Worm (Caenorhabditis elegans) whole organism, L1 larva: Measurements from ENCODE around the gene Y105C5A.12.
"Not testable (repeated sequence)": the region's sequence is repeated elsewhere in the genome, so short reads cannot be mapped to it uniquely, and the experiment has no call there.

Experiments used
- C34B4.2 ChIP-seq: sonication (generic microtip); optimal IDR thresholded peaks from 2 replicates; lab custom pipeline; 2017; ENCODE audit warnings: mild to moderate bottlenecking, missing genetic modification characterization, missing compliant biosample characterization
- aha-1 ChIP-seq: fragments of 150-350 bp; optimal IDR thresholded peaks from 2 replicates; lab custom pipeline; 2014; ENCODE audit warnings: missing biosample characterization, missing genetic modification characterization
- alr-1 ChIP-seq: fragments of 200-800 bp; sonication (Bioruptor generic); optimal IDR thresholded peaks from 2 replicates; lab custom pipeline; 2018; ENCODE audit warnings: borderline replicate concordance, mild to moderate bottlenecking, missing genetic modification characterization, missing compliant biosample characterization
- aly-2 ChIP-seq: fragments of 150-350 bp; optimal IDR thresholded peaks from 2 replicates; lab custom pipeline; 2014; ENCODE audit warnings: missing biosample characterization, missing genetic modification characterization
- blmp-1 ChIP-seq: fragments of 150-350 bp; optimal IDR thresholded peaks from 2 replicates; lab custom pipeline; 2014; ENCODE audit warnings: missing biosample characterization, missing genetic modification characterization
- ces-1 ChIP-seq: fragments of 150-350 bp; optimal IDR thresholded peaks from 2 replicates; lab custom pipeline; 2014; ENCODE audit warnings: missing biosample characterization, missing genetic modification reagents, missing genetic modification characterization
- efl-1 ChIP-seq, 4 experiments: fragments of 150-350 bp; optimal IDR thresholded peaks in 3 of 4; peaks in 1 of 4; 1 replicate in 1 of 4; 2 replicates in 3 of 4; lab custom pipeline; 2014; ENCODE audit warnings: missing biosample characterization in 2 of 4, missing genetic modification characterization in 2 of 4, missing genetic modification reagents in 2 of 4
- efl-3 ChIP-seq: fragments of 200-800 bp; sonication (Bioruptor generic); optimal IDR thresholded peaks from 2 replicates; lab custom pipeline; 2018; ENCODE audit warnings: mild to moderate bottlenecking, missing genetic modification characterization, missing compliant biosample characterization
- elt-3 ChIP-seq, 6 experiments: fragments of 150-350 bp in 1 of 6; sonication (generic microtip); optimal IDR thresholded peaks; 2 replicates each; lab custom pipeline; 2017 to 2018; ENCODE audit warnings: missing biosample characterization in 6 of 6, missing genetic modification characterization in 6 of 6, inconsistent platforms in 1 of 6
- fkh-10 ChIP-seq: sonication (generic microtip); optimal IDR thresholded peaks from 2 replicates; lab custom pipeline; 2017; ENCODE audit warnings: missing biosample characterization, missing genetic modification reagents, missing genetic modification characterization
- grh-1 ChIP-seq: fragments of 200-800 bp; sonication (Bioruptor generic); IDR thresholded peaks from 2 replicates; pipeline ENCODE4 v1.3.6; 2022; ENCODE audit warnings: missing genetic modification reagents, missing genetic modification characterization, missing compliant biosample characterization
- hlh-17 ChIP-seq: fragments of 200-800 bp; sonication (Bioruptor generic); optimal IDR thresholded peaks from 2 replicates; lab custom pipeline; 2018; ENCODE audit warnings: missing genetic modification characterization, mild to moderate bottlenecking, missing compliant biosample characterization, moderate library complexity, borderline replicate concordance
- hlh-4 ChIP-seq: sonication (generic microtip); optimal IDR thresholded peaks from 2 replicates; lab custom pipeline; 2016; ENCODE audit warnings: mild to moderate bottlenecking, missing genetic modification characterization, missing compliant biosample characterization
- irx-1 ChIP-seq: sonication (generic microtip); optimal IDR thresholded peaks from 2 replicates; lab custom pipeline; 2016; ENCODE audit warnings: missing genetic modification characterization, missing compliant biosample characterization
- lin-15B ChIP-seq: fragments of 150-350 bp; sonication (generic microtip); optimal IDR thresholded peaks from 3 replicates; lab custom pipeline; 2014; ENCODE audit warnings: missing biosample characterization, missing genetic modification characterization
- lin-35 ChIP-seq, 2 experiments: fragments of 150-350 bp; optimal IDR thresholded peaks; 2 replicates each; lab custom pipeline; 2014; ENCODE audit warnings: missing biosample characterization in 2 of 2, missing genetic modification characterization in 2 of 2, missing genetic modification reagents in 2 of 2
- lin-39 ChIP-seq: fragments of 150-350 bp; optimal IDR thresholded peaks from 2 replicates; lab custom pipeline; 2014; ENCODE audit warnings: missing biosample characterization, missing genetic modification reagents, missing genetic modification characterization
- lsy-2 ChIP-seq, 2 experiments: fragments of 150-350 bp; optimal IDR thresholded peaks; 2 replicates each; lab custom pipeline; 2014; ENCODE audit warnings: missing biosample characterization in 2 of 2, missing genetic modification characterization in 2 of 2
- mep-1 ChIP-seq: fragments of 150-350 bp; optimal IDR thresholded peaks from 2 replicates; lab custom pipeline; 2014; ENCODE audit warnings: missing biosample characterization, missing genetic modification characterization
- nhr-12 ChIP-seq: sonication (generic microtip); optimal IDR thresholded peaks from 2 replicates; lab custom pipeline; 2017; ENCODE audit warnings: missing biosample characterization, missing genetic modification characterization
- nhr-20 ChIP-seq: sonication (generic microtip); optimal IDR thresholded peaks from 2 replicates; lab custom pipeline; 2016; ENCODE audit warnings: mild to moderate bottlenecking, missing genetic modification characterization, missing compliant biosample characterization
- nhr-237 ChIP-seq: fragments of 150-350 bp; optimal IDR thresholded peaks from 2 replicates; lab custom pipeline; 2014; ENCODE audit warnings: missing biosample characterization, missing genetic modification characterization
- nhr-71 ChIP-seq: sonication (generic microtip); optimal IDR thresholded peaks from 2 replicates; lab custom pipeline; 2016; ENCODE audit warnings: mild to moderate bottlenecking, missing genetic modification characterization, moderate library complexity, missing compliant biosample characterization
- nhr-85 ChIP-seq: sonication (generic microtip); peaks from one replicate; lab custom pipeline; 2016; ENCODE audit warnings: missing genetic modification characterization, inconsistent platforms, missing compliant biosample characterization
- nhr-90 ChIP-seq: sonication (generic microtip); optimal IDR thresholded peaks from 2 replicates; lab custom pipeline; 2016; ENCODE audit warnings: mild to moderate bottlenecking, missing genetic modification characterization, missing compliant biosample characterization; ENCODE audit not compliant: poor library complexity
- pqm-1 ChIP-seq: sonication (generic microtip); optimal IDR thresholded peaks from 3 replicates; lab custom pipeline; 2017; ENCODE audit warnings: missing biosample characterization, missing genetic modification characterization
- rnt-1 ChIP-seq: sonication (generic microtip); optimal IDR thresholded peaks from 2 replicates; lab custom pipeline; 2016; ENCODE audit warnings: mild to moderate bottlenecking, missing genetic modification characterization, moderate library complexity, missing compliant biosample characterization
- snu-23 ChIP-seq: sonication (generic microtip); optimal IDR thresholded peaks from 2 replicates; lab custom pipeline; 2016; ENCODE audit warnings: missing genetic modification characterization, missing compliant biosample characterization
- unc-130 ChIP-seq: fragments of 150-350 bp; optimal IDR thresholded peaks from 2 replicates; lab custom pipeline; 2017; ENCODE audit warnings: missing biosample characterization, missing genetic modification characterization, inconsistent platforms
- unc-30 ChIP-seq: sonication (generic microtip); optimal IDR thresholded peaks from 2 replicates; lab custom pipeline; 2017; ENCODE audit warnings: missing biosample characterization, missing genetic modification characterization
- unc-98 ChIP-seq: fragments of 200-800 bp; sonication (Bioruptor generic); IDR thresholded peaks from 2 replicates; pipeline ENCODE4 v1.3.6; 2022; ENCODE audit warnings: missing genetic modification characterization, missing compliant biosample characterization
- zag-1 ChIP-seq: fragments of 150-350 bp; optimal IDR thresholded peaks from 2 replicates; lab custom pipeline; 2014; ENCODE audit warnings: missing biosample characterization, missing genetic modification characterization

Y105C5A.12 gene

ce11 chrIV:15681445-15681844, 39.8 kb upstream of the Y105C5A.12 start, which contains the start of gene Y105C5A.26:
TSS of gene Y105C5A.26 (minus strand) at chrIV:15681545.
- not testable (repeated sequence) for TF ChIP-seq ces-1; pqm-1 (tag; lab: Kevin White, UChicago); aha-1 (tag; lab: Kevin White, UChicago)
- TF ChIP-seq, all 84 proteins: peak for 0; not testable (repeated sequence) for 84

ce11 chrIV:15672994-15673393, 31.4 kb upstream of the Y105C5A.12 start:
- TF ChIP-seq efl-1 (optimal IDR thresholded peaks at IDR 0.05; lab: Kevin White, UChicago) (no peak), efl-1 (GFP tag; optimal IDR thresholded peaks at IDR 0.05 in 1 of 2; lab: Kevin White, UChicago) (no peak), aly-2 (tag; lab: Kevin White, UChicago) (no peak), unc-98 (GFP tag; lab: Robert Waterston, UW) (no peak), grh-1 (GFP tag; lab: Robert Waterston, UW) (no peak), lin-35 (GFP tag; optimal IDR thresholded peaks at IDR 0.05; lab: Kevin White, UChicago) (peak in 1 of 2 experiments; percentile 21), nhr-85 (tag; lab: Kevin White, UChicago) (peak; percentile 86), mep-1 (tag; lab: Kevin White, UChicago) (no peak), alr-1 (tag; lab: Kevin White, UChicago) (no peak), unc-130 (tag; lab: Kevin White, UChicago) (no peak), nhr-90 (peak; percentile 46), lsy-2 (tag; optimal IDR thresholded peaks at IDR 0.05; lab: Kevin White, UChicago) (peak in 1 of 2 experiments; percentile 5), nhr-20 (tag; lab: Kevin White, UChicago) (peak; percentile 53), elt-3 (tag; optimal IDR thresholded peaks at IDR 0.05; lab: Kevin White, UChicago) (peak in 2 of 6 experiments; percentile 2 to 37), snu-23 (peak; percentile 42), lin-15B (tag; lab: Kevin White, UChicago) (no peak), unc-30 (tag; lab: Kevin White, UChicago) (no peak), C34B4.2 (tag; lab: Kevin White, UChicago) (no peak), aha-1 (tag; lab: Kevin White, UChicago) (no peak), blmp-1 (tag; lab: Kevin White, UChicago) (peak; percentile 53), nhr-71 (peak; percentile 85), hlh-17 (GFP tag; lab: Kevin White, UChicago) (no peak), irx-1 (tag; lab: Kevin White, UChicago) (no peak), zag-1 (tag; lab: Kevin White, UChicago) (no peak), hlh-4 (tag; lab: Kevin White, UChicago) (no peak), nhr-12 (tag; lab: Kevin White, UChicago) (no peak), fkh-10 (GFP tag; lab: Kevin White, UChicago) (no peak), lin-39 (tag; lab: Kevin White, UChicago) (no peak), nhr-237 (tag; lab: Kevin White, UChicago) (no peak)

- TF ChIP-seq efl-1 (optimal IDR thresholded peaks at IDR 0.05; lab: Kevin White, UChicago) (no peak), efl-1 (GFP tag; optimal IDR thresholded peaks at IDR 0.05 in 1 of 2; lab: Kevin White, UChicago) (peak in 1 of 2 experiments; percentile 7), efl-3 (GFP tag; lab: Kevin White, UChicago) (no peak)
Measured at ce11 chrIV:15658444-15658843, 16.8 kb upstream of the Y105C5A.12 start.

DNA sequence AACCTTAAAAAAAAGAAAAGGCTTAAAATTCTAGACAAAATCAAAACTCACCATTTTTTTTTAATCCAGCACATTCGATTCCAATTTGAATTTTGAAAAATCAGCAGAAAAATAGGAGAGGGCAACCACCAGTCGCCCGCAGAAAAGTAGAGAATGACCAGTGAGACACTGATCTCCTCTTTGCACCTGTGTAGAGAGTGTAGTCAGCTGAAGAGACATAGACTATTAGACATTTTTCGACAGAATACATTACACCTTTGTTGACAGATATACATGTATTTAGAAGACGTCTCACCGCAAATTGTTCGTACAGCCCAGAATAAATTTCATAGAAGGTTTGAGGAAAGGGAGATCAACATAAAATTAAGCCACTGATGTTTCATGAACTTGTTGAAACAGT, 6.6 kb upstream of the Y105C5A.12 start:
- TF ChIP-seq rnt-1 (tag; lab: Kevin White, UChicago) = no peak
- peak; percentile 39 for TF ChIP-seq mep-1 (tag; lab: Kevin White, UChicago)
- TF ChIP-seq, all 84 proteins: peak for 1
